Fruit fly (Drosophila melanogaster) whole organism, embryonic: ENCODE measurements around the gene Kaz-m1.
A peak's percentile ranks its signal among the peaks of the same experiment; 100 is the strongest.

Experiments used
- ATbp ChIP-seq: fragments of 200-800 bp; sonication (Bioruptor generic); optimal IDR thresholded peaks from 2 replicates; lab custom pipeline; 2017; ENCODE audit warnings: missing biosample characterization, mild to moderate bottlenecking, missing genetic modification characterization, missing genetic modification reagents
- Antp ChIP-seq: fragments of 200-800 bp; sonication (Bioruptor generic); optimal IDR thresholded peaks from 3 replicates; lab custom pipeline; 2016; ENCODE audit warnings: missing biosample characterization, missing genetic modification characterization
- CG1024 ChIP-seq: fragments of 200-800 bp; sonication (Bioruptor generic); IDR thresholded peaks from 2 replicates; pipeline ENCODE4 v1.3.6; 2022; ENCODE audit warnings: missing biosample characterization, missing genetic modification characterization
- CG10654 ChIP-seq: fragments of 200-800 bp; sonication (Bioruptor generic); optimal IDR thresholded peaks from 2 replicates; lab custom pipeline; 2016; ENCODE audit warnings: missing biosample characterization, missing genetic modification characterization
- CG11085 ChIP-seq: fragments of 200-800 bp; sonication (Bioruptor generic); IDR thresholded peaks from 2 replicates; pipeline ENCODE4 v1.3.6; 2022; ENCODE audit warnings: missing biosample characterization, missing genetic modification characterization
- CG11456 ChIP-seq: fragments of 200-800 bp; sonication (Bioruptor generic); IDR thresholded peaks from 3 replicates; pipeline ENCODE4 v1.3.6; 2022; ENCODE audit warnings: missing biosample characterization, missing genetic modification characterization
- CG12391 ChIP-seq: fragments of 200-800 bp; sonication (Bioruptor generic); optimal IDR thresholded peaks from 3 replicates; lab custom pipeline; 2018; ENCODE audit warnings: missing biosample characterization, mild to moderate bottlenecking, missing genetic modification characterization, moderate library complexity
- CG12659 ChIP-seq: fragments of 200-800 bp; sonication (Bioruptor generic); optimal IDR thresholded peaks from 3 replicates; lab custom pipeline; 2017; ENCODE audit warnings: mild to moderate bottlenecking, missing biosample characterization, missing genetic modification reagents, missing genetic modification characterization
- CG14014 ChIP-seq: fragments of 200-800 bp; sonication (Bioruptor generic); IDR thresholded peaks from 2 replicates; pipeline ENCODE4 v1.3.6; 2022; ENCODE audit warnings: missing biosample characterization, missing genetic modification characterization
- CG1529 ChIP-seq: fragments of 200-800 bp; sonication (Bioruptor generic); optimal IDR thresholded peaks from 3 replicates; lab custom pipeline; 2018; ENCODE audit warnings: missing biosample characterization, missing genetic modification characterization
- CG15696 ChIP-seq: fragments of 200-800 bp; sonication (Bioruptor generic); optimal IDR thresholded peaks from 2 replicates; lab custom pipeline; 2019; ENCODE audit warnings: missing biosample characterization, mild to moderate bottlenecking, missing genetic modification characterization, moderate library complexity
- CG31441 ChIP-seq: fragments of 200-800 bp; sonication (Bioruptor generic); IDR thresholded peaks from 2 replicates; pipeline ENCODE4 v1.3.6; 2022; ENCODE audit warnings: missing biosample characterization, missing genetic modification characterization
- CG33557 ChIP-seq: fragments of 200-800 bp; sonication (Bioruptor generic); optimal IDR thresholded peaks from 2 replicates; lab custom pipeline; 2019; ENCODE audit warnings: missing biosample characterization, mild to moderate bottlenecking, missing genetic modification characterization, moderate library complexity
- CG6765 ChIP-seq: fragments of 200-800 bp; sonication (Bioruptor generic); optimal IDR thresholded peaks from 3 replicates; lab custom pipeline; 2017; ENCODE audit warnings: missing biosample characterization, mild to moderate bottlenecking, missing genetic modification characterization
- CG7271 ChIP-seq: fragments of 200-800 bp; sonication (Bioruptor generic); optimal IDR thresholded peaks from 2 replicates; lab custom pipeline; 2018; ENCODE audit warnings: missing biosample characterization, mild to moderate bottlenecking, missing genetic modification characterization, moderate library complexity
- Dek ChIP-seq: fragments of 200-800 bp; sonication (Bioruptor generic); optimal IDR thresholded peaks from 3 replicates; lab custom pipeline; 2019; ENCODE audit warnings: missing biosample characterization, mild to moderate bottlenecking, missing genetic modification characterization, moderate library complexity
- Dref ChIP-seq: fragments of 200-800 bp; sonication (Bioruptor generic); IDR thresholded peaks from 2 replicates; pipeline ENCODE4 v1.3.6; 2022; ENCODE audit warnings: missing biosample characterization, missing genetic modification characterization
- Fer1 ChIP-seq: fragments of 200-800 bp; sonication (Bioruptor generic); optimal IDR thresholded peaks from 2 replicates; lab custom pipeline; 2017; ENCODE audit warnings: missing biosample characterization, mild to moderate bottlenecking, missing genetic modification characterization
- HLH4C ChIP-seq: fragments of 200-800 bp; sonication (Bioruptor generic); IDR thresholded peaks from 3 replicates; pipeline ENCODE4 v1.3.6; 2022; ENCODE audit warnings: missing biosample characterization, missing genetic modification characterization; ENCODE audit not compliant: partially characterized antibody
- Hmr ChIP-seq: fragments of 200-800 bp; sonication (Bioruptor generic); optimal IDR thresholded peaks from 3 replicates; lab custom pipeline; 2017; ENCODE audit warnings: mild to moderate bottlenecking, missing biosample characterization, missing genetic modification reagents, missing genetic modification characterization
- Max ChIP-seq: fragments of 200-800 bp; sonication (Bioruptor generic); optimal IDR thresholded peaks from 2 replicates; lab custom pipeline; 2016; ENCODE audit warnings: missing biosample characterization, mild to moderate bottlenecking, missing genetic modification characterization
- Side ChIP-seq: fragments of 200-800 bp; sonication (Bioruptor generic); optimal IDR thresholded peaks from 2 replicates; lab custom pipeline; 2016; ENCODE audit warnings: missing biosample characterization, missing genetic modification characterization
- YL-1 ChIP-seq: fragments of 200-800 bp; sonication (Bioruptor generic); optimal IDR thresholded peaks from 3 replicates; lab custom pipeline; 2017; ENCODE audit warnings: missing biosample characterization, mild to moderate bottlenecking, missing genetic modification characterization
- ab ChIP-seq: fragments of 200-800 bp; sonication (Bioruptor generic); optimal IDR thresholded peaks from 2 replicates; lab custom pipeline; 2016; ENCODE audit warnings: missing biosample characterization, missing genetic modification characterization
- al ChIP-seq: fragments of 200-800 bp; sonication (Bioruptor generic); IDR thresholded peaks from 2 replicates; pipeline ENCODE4 v1.3.6; 2022; ENCODE audit warnings: missing biosample characterization, missing genetic modification characterization
- ase ChIP-seq: fragments of 200-800 bp; sonication (Bioruptor generic); IDR thresholded peaks from 3 replicates; pipeline ENCODE4 v1.3.6; 2022; ENCODE audit warnings: missing biosample characterization, missing genetic modification characterization
- caup ChIP-seq: fragments of 200-800 bp; sonication (Bioruptor generic); optimal IDR thresholded peaks from 3 replicates; lab custom pipeline; 2017; ENCODE audit warnings: missing biosample characterization, mild to moderate bottlenecking, missing genetic modification characterization, moderate library complexity; ENCODE audit not compliant: severe bottlenecking
- chinmo ChIP-seq: fragments of 200-800 bp; sonication (Bioruptor generic); IDR thresholded peaks from 4 replicates; pipeline ENCODE4 v1.3.6; 2022; ENCODE audit warnings: missing biosample characterization, missing genetic modification characterization; ENCODE audit not compliant: partially characterized antibody
- chm ChIP-seq: fragments of 200-800 bp; sonication (Bioruptor generic); IDR thresholded peaks from 2 replicates; pipeline ENCODE4 v1.3.6; 2022; ENCODE audit warnings: missing biosample characterization, missing genetic modification characterization
- danr ChIP-seq: fragments of 200-800 bp; sonication (Bioruptor generic); IDR thresholded peaks from 2 replicates; pipeline ENCODE4 v1.3.6; 2022; ENCODE audit warnings: missing biosample characterization, missing genetic modification characterization
- emc ChIP-seq: fragments of 200-800 bp; sonication (Bioruptor generic); optimal IDR thresholded peaks from 2 replicates; lab custom pipeline; 2016; ENCODE audit warnings: missing biosample characterization, missing genetic modification characterization
- esg ChIP-seq: fragments of 200-800 bp; sonication (Bioruptor generic); conservative IDR thresholded peaks from 2 replicates; pipeline ENCODE4 v1.3.6; 2022; ENCODE audit warnings: missing biosample characterization, missing genetic modification characterization
- ewg ChIP-seq: fragments of 200-800 bp; sonication (Bioruptor generic); optimal IDR thresholded peaks from 3 replicates; lab custom pipeline; 2017; ENCODE audit warnings: mild to moderate bottlenecking, missing biosample characterization, missing genetic modification reagents, missing genetic modification characterization
- fd102C ChIP-seq: fragments of 200-800 bp; sonication (Bioruptor generic); optimal IDR thresholded peaks from 2 replicates; lab custom pipeline; 2018; ENCODE audit warnings: missing biosample characterization, mild to moderate bottlenecking, missing genetic modification characterization, moderate library complexity
- ftz-f1 ChIP-seq: fragments of 200-800 bp; sonication (Bioruptor generic); optimal IDR thresholded peaks from 2 replicates; lab custom pipeline; 2016; ENCODE audit warnings: missing biosample characterization, missing genetic modification characterization
- gfzf ChIP-seq: fragments of 200-800 bp; sonication (Bioruptor generic); optimal IDR thresholded peaks from 2 replicates; lab custom pipeline; 2016; ENCODE audit warnings: missing biosample characterization, mild to moderate bottlenecking, missing genetic modification characterization, moderate library complexity
- jigr1 ChIP-seq: fragments of 200-800 bp; sonication (Bioruptor generic); IDR thresholded peaks from 3 replicates; pipeline ENCODE4 v1.3.6; 2022; ENCODE audit warnings: missing biosample characterization, missing genetic modification characterization
- lola ChIP-seq, 3 experiments: fragments of >200 bp in 2 of 3; fragments of 200-800 bp in 1 of 3; sonication (Bioruptor generic) in 1 of 3; optimal IDR thresholded peaks; 2 replicates each; lab custom pipeline; 2017 to 2019; ENCODE audit warnings: missing biosample characterization in 3 of 3, missing genetic modification characterization in 3 of 3, mild to moderate bottlenecking in 1 of 3, moderate library complexity in 1 of 3
- maf-S ChIP-seq: fragments of 200-800 bp; sonication (Bioruptor generic); optimal IDR thresholded peaks from 2 replicates; lab custom pipeline; 2016; ENCODE audit warnings: missing biosample characterization, missing genetic modification characterization
- nom ChIP-seq: fragments of 200-800 bp; sonication (Bioruptor generic); optimal IDR thresholded peaks from 2 replicates; lab custom pipeline; 2017; ENCODE audit warnings: missing biosample characterization, missing genetic modification characterization, mild to moderate bottlenecking, moderate library complexity, missing genetic modification reagents
- rib ChIP-seq: fragments of 200-800 bp; sonication (Bioruptor generic); IDR thresholded peaks from 2 replicates; pipeline ENCODE4 v1.3.6; 2022; ENCODE audit warnings: missing biosample characterization, missing genetic modification characterization
- sob ChIP-seq: fragments of 200-800 bp; sonication (Bioruptor generic); IDR thresholded peaks from 2 replicates; pipeline ENCODE4 v1.3.6; 2022; ENCODE audit warnings: missing biosample characterization, missing genetic modification characterization
- sqz ChIP-seq: fragments of 200-800 bp; sonication (Bioruptor generic); optimal IDR thresholded peaks from 3 replicates; lab custom pipeline; 2018; ENCODE audit warnings: missing biosample characterization, mild to moderate bottlenecking, missing genetic modification characterization
- ssp ChIP-seq: fragments of 200-800 bp; sonication (Bioruptor generic); IDR thresholded peaks from 2 replicates; pipeline ENCODE4 v1.3.6; 2022; ENCODE audit warnings: missing biosample characterization, missing genetic modification characterization
- tna ChIP-seq: fragments of 200-800 bp; sonication (Bioruptor generic); IDR thresholded peaks from 2 replicates; pipeline ENCODE4 v1.3.6; 2022; ENCODE audit warnings: missing biosample characterization, missing genetic modification characterization; ENCODE audit not compliant: partially characterized antibody
- twi ChIP-seq: fragments of 200-800 bp; optimal IDR thresholded peaks from 2 replicates; lab custom pipeline; 2019; ENCODE audit warnings: missing biosample characterization, mild to moderate bottlenecking, missing genetic modification characterization, moderate library complexity
- zfh1 ChIP-seq: fragments of 200-800 bp; sonication (Bioruptor generic); IDR thresholded peaks from 3 replicates; pipeline ENCODE4 v1.3.6; 2022; ENCODE audit warnings: missing biosample characterization, missing genetic modification characterization

Gene Kaz-m1

dm6 chr3R:26020244-26021171 is 6.0 kb downstream of the Kaz-m1 start (continued):
- no peak for TF ChIP-seq jigr1 (GFP tag; lab: Robert Waterston, UW)
- TF ChIP-seq Fer1 (GFP tag; lab: Kevin White, UChicago) = peak; percentile 63
- TF ChIP-seq caup (GFP tag; lab: Kevin White, UChicago) = peak; percentile 13
- peak; percentile 10 for TF ChIP-seq nom (GFP tag; lab: Kevin White, UChicago)
- TF ChIP-seq twi (tag; lab: Kevin White, UChicago) = no peak
- TF ChIP-seq CG10654 (GFP tag; lab: Kevin White, UChicago) = peak; percentile 53
- no peak for TF ChIP-seq gfzf
- peak; percentile 57 for TF ChIP-seq sob (GFP tag; lab: Robert Waterston, UW)
- peak; percentile 64 for TF ChIP-seq CG15696
- TF ChIP-seq CG12659 (GFP tag; lab: Kevin White, UChicago) = peak; percentile 69
- 0 out of 2 replicates have a peak, but pooled peaks have one; percentile 48 for TF ChIP-seq rib (GFP tag; lab: Robert Waterston, UW)
- TF ChIP-seq HLH4C = peak; percentile 19; the same call in 1 of the 3 replicates
- peak; percentile 32 for TF ChIP-seq Max
- peak; percentile 49 for TF ChIP-seq CG1529 (GFP tag; lab: Kevin White, UChicago)
- no peak for TF ChIP-seq danr (GFP tag; lab: Robert Waterston, UW)
- no peak for TF ChIP-seq CG7271 (tag; lab: Kevin White, UChicago)
- TF ChIP-seq CG31441 (GFP tag; lab: Robert Waterston, UW) = peak; percentile 90
- peak; percentile 31; the same call in 1 of the 2 replicates for TF ChIP-seq ssp
- no peak for TF ChIP-seq fd102C (GFP tag; lab: Kevin White, UChicago)
- no peak for TF ChIP-seq Antp (GFP tag; lab: Kevin White, UChicago)
- peak; percentile 11 for TF ChIP-seq CG33557 (GFP tag; lab: Kevin White, UChicago)
- peak; percentile 14 for TF ChIP-seq Hmr (GFP tag; lab: Kevin White, UChicago)
- TF ChIP-seq ftz-f1 (GFP tag; lab: Kevin White, UChicago) = peak; percentile 81
- TF ChIP-seq emc (GFP tag; lab: Kevin White, UChicago) = no peak
- TF ChIP-seq ab (GFP tag; lab: Kevin White, UChicago) = no peak
- TF ChIP-seq CG11085 (GFP tag; lab: Robert Waterston, UW) = no peak
- TF ChIP-seq tna (GFP tag; lab: Robert Waterston, UW) = no peak
- no peak for TF ChIP-seq YL-1
- no peak for TF ChIP-seq Side
- TF ChIP-seq Dek (tag; lab: Kevin White, UChicago) = peak; percentile 44
- TF ChIP-seq ase = 0 out of 3 replicates have a peak, but pooled peaks have one; percentile 38
- TF ChIP-seq CG6765 (GFP tag; lab: Kevin White, UChicago) = peak; percentile 30
- TF ChIP-seq CG12391 (tag; lab: Kevin White, UChicago) = peak; percentile 83
- peak; percentile 56 for TF ChIP-seq esg (GFP tag; lab: Robert Waterston, UW)
- peak; percentile 29; the same call in 1 of the 2 replicates for TF ChIP-seq al
- peak in 1 of 3 experiments; percentile 70 for TF ChIP-seq lola (GFP tag; optimal IDR thresholded peaks at IDR 0.05; lab: Kevin White, UChicago)
- TF ChIP-seq ewg (GFP tag; lab: Kevin White, UChicago) = peak; percentile 45
- TF ChIP-seq chm = peak; percentile 8; the same call in 1 of the 2 replicates
- TF ChIP-seq chinmo = peak; percentile 99
- TF ChIP-seq CG14014 (GFP tag; lab: Robert Waterston, UW) = 0 out of 2 replicates have a peak, but pooled peaks have one; percentile 16
- no peak for TF ChIP-seq maf-S (GFP tag; lab: Kevin White, UChicago)
- TF ChIP-seq Dref (GFP tag; lab: Robert Waterston, UW) = no peak
- TF ChIP-seq CG1024 (GFP tag; lab: Robert Waterston, UW) = no peak
- TF ChIP-seq sqz (GFP tag; lab: Kevin White, UChicago) = peak; percentile 33
- peak; percentile 72 for TF ChIP-seq ATbp (GFP tag; lab: Kevin White, UChicago)
- peak; percentile 56 for TF ChIP-seq zfh1 (GFP tag; lab: Robert Waterston, UW)
- TF ChIP-seq CG11456 (GFP tag; lab: Robert Waterston, UW) = no peak
